Worm (Caenorhabditis elegans): ENCODE results near the gene ZK666.11.

DNA sequence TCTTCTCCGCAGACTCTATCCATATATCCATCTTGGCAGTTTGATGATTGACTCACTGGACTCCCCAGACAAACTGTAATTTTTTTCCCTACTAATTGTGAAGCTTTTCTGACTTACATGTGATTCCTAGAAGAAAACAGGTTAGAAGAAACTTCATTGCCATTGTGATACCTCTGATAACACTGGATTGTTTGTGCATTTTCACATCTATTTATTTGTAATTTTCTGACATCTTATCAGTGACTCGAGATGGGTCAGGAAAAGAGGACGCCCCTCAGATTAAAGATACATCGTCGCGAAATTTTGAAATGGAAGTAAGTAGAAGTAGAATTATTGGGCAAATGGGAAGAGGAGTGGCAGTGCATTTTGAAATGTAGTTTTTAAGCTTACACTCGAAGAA lies 8.0 kb downstream of the ZK666.11 start, which contains the start of gene clec-61:
- TF ChIP-seq dao-5 (tag; optimal IDR thresholded peaks at IDR 0.05) = no peak
- no peak for TF ChIP-seq W03F9.2 (tag; optimal IDR thresholded peaks at IDR 0.05)
- TF ChIP-seq him-1 (tag; optimal IDR thresholded peaks at IDR 0.05) = no peak

All from whole organism, L4/young adult.